Worm (Caenorhabditis elegans) whole organism, young adult: ENCODE results near the gene F25F2.1.

Source experiments
- C06A6.2 ChIP-seq: fragments of 200-800 bp; sonication (Bioruptor generic); conservative IDR thresholded peaks from 2 replicates; pipeline ENCODE4 v1.3.6; 2022; ENCODE audit warnings: missing genetic modification characterization, missing compliant biosample characterization
- C17E4.6 ChIP-seq: fragments of 200-800 bp; sonication (Bioruptor generic); IDR thresholded peaks from 2 replicates; pipeline ENCODE4 v1.3.6; 2022; ENCODE audit warnings: missing genetic modification reagents, missing genetic modification characterization, missing compliant biosample characterization
- D2030.7 ChIP-seq: fragments of 200-800 bp; sonication (Bioruptor generic); IDR thresholded peaks from 2 replicates; pipeline ENCODE4 v1.3.6; 2022; ENCODE audit warnings: missing genetic modification reagents, missing genetic modification characterization, missing compliant biosample characterization
- F33H1.4 ChIP-seq: fragments of 200-800 bp; sonication (Bioruptor generic); IDR thresholded peaks from 2 replicates; pipeline ENCODE4 v1.3.6; 2022; ENCODE audit warnings: missing genetic modification reagents, missing genetic modification characterization, missing compliant biosample characterization
- F49E8.2 ChIP-seq: sonication (generic microtip); optimal IDR thresholded peaks from 3 replicates; lab custom pipeline; 2017; ENCODE audit warnings: missing genetic modification characterization, mild to moderate bottlenecking, missing compliant biosample characterization, antibody characterized with exemption, moderate library complexity; ENCODE audit not compliant: insufficient read depth
- F52B5.7 ChIP-seq: sonication (generic microtip); optimal IDR thresholded peaks from 2 replicates; lab custom pipeline; 2016; ENCODE audit warnings: mild to moderate bottlenecking, missing genetic modification characterization, missing compliant biosample characterization
- F57C9.4 ChIP-seq: sonication (generic microtip); optimal IDR thresholded peaks from 2 replicates; lab custom pipeline; 2017; ENCODE audit warnings: mild to moderate bottlenecking, missing genetic modification characterization, missing compliant biosample characterization
- K11D2.4 ChIP-seq: fragments of 200-800 bp; sonication (Bioruptor generic); IDR thresholded peaks from 2 replicates; pipeline ENCODE4 v1.3.6; 2022; ENCODE audit warnings: missing genetic modification reagents, missing genetic modification characterization, missing compliant biosample characterization
- Y56A3A.18 ChIP-seq: fragments of 200-800 bp; sonication (Bioruptor generic); IDR thresholded peaks from 2 replicates; pipeline ENCODE4 v1.3.6; 2022; ENCODE audit warnings: missing genetic modification reagents, missing genetic modification characterization, missing compliant biosample characterization
- Y95B8A.8 ChIP-seq: fragments of 200-800 bp; sonication (Bioruptor generic); IDR thresholded peaks from 2 replicates; pipeline ENCODE4 v1.3.6; 2022; ENCODE audit warnings: missing genetic modification reagents, missing genetic modification characterization, missing compliant biosample characterization
- akir-1 ChIP-seq: fragments of 200-800 bp; sonication (Bioruptor generic); optimal IDR thresholded peaks from 2 replicates; lab custom pipeline; 2018; ENCODE audit warnings: mild to moderate bottlenecking, missing genetic modification characterization, moderate library complexity, missing compliant biosample characterization
- athp-1 ChIP-seq: sonication (generic microtip); optimal IDR thresholded peaks from 2 replicates; lab custom pipeline; 2017; ENCODE audit warnings: mild to moderate bottlenecking, missing genetic modification characterization, missing compliant biosample characterization
- attf-5 ChIP-seq: fragments of 200-800 bp; sonication (Bioruptor generic); optimal IDR thresholded peaks from 2 replicates; lab custom pipeline; 2018; ENCODE audit warnings: mild to moderate bottlenecking, missing genetic modification characterization, missing compliant biosample characterization
- attf-6 ChIP-seq: fragments of 200-800 bp; sonication (Bioruptor generic); IDR thresholded peaks from 2 replicates; pipeline ENCODE4 v1.3.6; 2022; ENCODE audit warnings: missing genetic modification reagents, missing genetic modification characterization, missing compliant biosample characterization
- bed-2 ChIP-seq: fragments of 200-800 bp; sonication (Bioruptor generic); IDR thresholded peaks from 2 replicates; pipeline ENCODE4 v1.3.6; 2022; ENCODE audit warnings: missing genetic modification reagents, missing genetic modification characterization, missing compliant biosample characterization
- cebp-2 ChIP-seq: fragments of 200-800 bp; sonication (Bioruptor generic); IDR thresholded peaks from 2 replicates; pipeline ENCODE4 v1.3.6; 2022; ENCODE audit warnings: missing genetic modification characterization, missing compliant biosample characterization
- ceh-27 ChIP-seq: fragments of 200-800 bp; sonication (Bioruptor generic); optimal IDR thresholded peaks from 2 replicates; lab custom pipeline; 2018; ENCODE audit warnings: mild to moderate bottlenecking, missing genetic modification characterization, moderate library complexity, missing compliant biosample characterization
- ceh-40 ChIP-seq: fragments of 200-800 bp; sonication (Bioruptor generic); IDR thresholded peaks from 2 replicates; pipeline ENCODE4 v1.3.6; 2022; ENCODE audit warnings: missing genetic modification characterization, missing compliant biosample characterization
- dpl-1 ChIP-seq: fragments of 150-350 bp; optimal IDR thresholded peaks from 2 replicates; lab custom pipeline; 2014; ENCODE audit warnings: missing biosample characterization, missing genetic modification reagents, missing genetic modification characterization
- efl-1 ChIP-seq: fragments of 150-350 bp; optimal IDR thresholded peaks from 2 replicates; lab custom pipeline; 2014; ENCODE audit warnings: missing biosample characterization, missing genetic modification reagents, missing genetic modification characterization
- fkh-3 ChIP-seq: sonication (generic microtip); optimal IDR thresholded peaks from 2 replicates; lab custom pipeline; 2016; ENCODE audit warnings: mild to moderate bottlenecking, missing genetic modification characterization, missing compliant biosample characterization
- hrde-1 ChIP-seq: sonication (generic microtip); optimal IDR thresholded peaks from 2 replicates; lab custom pipeline; 2016; ENCODE audit warnings: missing genetic modification characterization, mild to moderate bottlenecking, missing compliant biosample characterization, moderate library complexity, missing genotype, missing genetic modification reagents, borderline replicate concordance
- lin-26 ChIP-seq: fragments of 200-800 bp; sonication (Bioruptor generic); IDR thresholded peaks from 2 replicates; pipeline ENCODE4 v1.3.6; 2022; ENCODE audit warnings: missing genetic modification reagents, missing genetic modification characterization, missing compliant biosample characterization
- lin-54 ChIP-seq: fragments of 200-800 bp; sonication (Bioruptor generic); optimal IDR thresholded peaks from 2 replicates; lab custom pipeline; 2018; ENCODE audit warnings: mild to moderate bottlenecking, missing genetic modification characterization, missing compliant biosample characterization
- lsl-1 ChIP-seq: fragments of 200-800 bp; sonication (Bioruptor generic); optimal IDR thresholded peaks from 2 replicates; lab custom pipeline; 2018; ENCODE audit warnings: mild to moderate bottlenecking, missing genetic modification characterization, moderate library complexity, missing compliant biosample characterization
- madf-3 ChIP-seq: fragments of 200-800 bp; sonication (Bioruptor generic); IDR thresholded peaks from 2 replicates; pipeline ENCODE4 v1.3.6; 2022; ENCODE audit warnings: missing genetic modification reagents, missing genetic modification characterization, missing compliant biosample characterization
- madf-6 ChIP-seq: fragments of 200-800 bp; sonication (Bioruptor generic); IDR thresholded peaks from 2 replicates; pipeline ENCODE4 v1.3.6; 2022; ENCODE audit warnings: missing genetic modification reagents, missing genetic modification characterization, missing compliant biosample characterization
- madf-8 ChIP-seq: fragments of 200-800 bp; sonication (Bioruptor generic); conservative IDR thresholded peaks from 2 replicates; pipeline ENCODE4 v1.3.6; 2022; ENCODE audit warnings: missing genetic modification reagents, missing genetic modification characterization, missing compliant biosample characterization
- mcd-1 ChIP-seq: fragments of 200-800 bp; sonication (Bioruptor generic); IDR thresholded peaks from 2 replicates; pipeline ENCODE4 v1.3.6; 2022; ENCODE audit warnings: missing genetic modification reagents, missing genetic modification characterization, missing compliant biosample characterization
- mel-28 ChIP-seq: sonication (generic microtip); optimal IDR thresholded peaks from 2 replicates; lab custom pipeline; 2016; ENCODE audit warnings: borderline replicate concordance, mild to moderate bottlenecking, missing genetic modification characterization, missing compliant biosample characterization
- nfya-2 ChIP-seq: fragments of 200-800 bp; sonication (Bioruptor generic); IDR thresholded peaks from 2 replicates; pipeline ENCODE4 v1.3.6; 2022; ENCODE audit warnings: missing genetic modification reagents, missing genetic modification characterization, missing compliant biosample characterization
- nfyb-1 ChIP-seq: fragments of 200-800 bp; sonication (Bioruptor generic); IDR thresholded peaks from 2 replicates; pipeline ENCODE4 v1.3.6; 2022; ENCODE audit warnings: missing genetic modification reagents, missing genetic modification characterization, missing compliant biosample characterization
- nhr-27 ChIP-seq: fragments of 200-800 bp; sonication (Bioruptor generic); optimal IDR thresholded peaks from 2 replicates; lab custom pipeline; 2018; ENCODE audit warnings: mild to moderate bottlenecking, missing genetic modification characterization, moderate library complexity, missing compliant biosample characterization
- nhr-80 ChIP-seq: sonication (generic microtip); optimal IDR thresholded peaks from 2 replicates; lab custom pipeline; 2016; ENCODE audit warnings: missing genetic modification characterization, missing compliant biosample characterization
- nhr-90 ChIP-seq: sonication (generic microtip); optimal IDR thresholded peaks from 2 replicates; lab custom pipeline; 2016; ENCODE audit warnings: missing genotype, mild to moderate bottlenecking, missing genetic modification characterization, missing compliant biosample characterization
- snpc-1.1 ChIP-seq: sonication (generic microtip); optimal IDR thresholded peaks from 2 replicates; lab custom pipeline; 2017; ENCODE audit warnings: missing genetic modification characterization, mild to moderate bottlenecking, missing compliant biosample characterization, antibody characterized with exemption, moderate library complexity, missing genotype, missing genetic modification reagents; ENCODE audit not compliant: insufficient read depth
- snpc-3.4 ChIP-seq: sonication (generic microtip); optimal IDR thresholded peaks from 2 replicates; lab custom pipeline; 2017; ENCODE audit warnings: missing genetic modification characterization, mild to moderate bottlenecking, missing compliant biosample characterization, antibody characterized with exemption, moderate library complexity, missing genotype, missing genetic modification reagents
- tbp1 ChIP-seq: fragments of 200-800 bp; sonication (Bioruptor generic); optimal IDR thresholded peaks from 2 replicates; lab custom pipeline; 2018; ENCODE audit warnings: mild to moderate bottlenecking, missing genetic modification characterization, missing compliant biosample characterization
- unc-130 ChIP-seq: sonication (generic microtip); optimal IDR thresholded peaks from 2 replicates; lab custom pipeline; 2016; ENCODE audit warnings: missing genetic modification reagents, missing genetic modification characterization, missing compliant biosample characterization
- xnd-1 ChIP-seq: sonication (generic microtip); optimal IDR thresholded peaks from 2 replicates; lab custom pipeline; 2016; ENCODE audit warnings: missing genotype, missing genetic modification reagents, missing genetic modification characterization, missing compliant biosample characterization
- zim-3 ChIP-seq: sonication (generic microtip); optimal IDR thresholded peaks from 2 replicates; lab custom pipeline; 2017; ENCODE audit warnings: mild to moderate bottlenecking, missing genetic modification characterization, moderate library complexity, missing compliant biosample characterization
- ztf-18 ChIP-seq: sonication (generic microtip); optimal IDR thresholded peaks from 2 replicates; lab custom pipeline; 2016; ENCODE audit warnings: missing genotype, mild to moderate bottlenecking, missing genetic modification characterization, missing compliant biosample characterization
- ztf-22 ChIP-seq: fragments of 200-800 bp; sonication (Bioruptor generic); optimal IDR thresholded peaks from 2 replicates; lab custom pipeline; 2018; ENCODE audit warnings: mild to moderate bottlenecking, missing genetic modification characterization, moderate library complexity, missing compliant biosample characterization
- ztf-26 ChIP-seq: sonication (generic microtip); optimal IDR thresholded peaks from 2 replicates; lab custom pipeline; 2017; ENCODE audit warnings: missing genetic modification characterization, missing compliant biosample characterization

The F25F2.1 gene

DNA sequence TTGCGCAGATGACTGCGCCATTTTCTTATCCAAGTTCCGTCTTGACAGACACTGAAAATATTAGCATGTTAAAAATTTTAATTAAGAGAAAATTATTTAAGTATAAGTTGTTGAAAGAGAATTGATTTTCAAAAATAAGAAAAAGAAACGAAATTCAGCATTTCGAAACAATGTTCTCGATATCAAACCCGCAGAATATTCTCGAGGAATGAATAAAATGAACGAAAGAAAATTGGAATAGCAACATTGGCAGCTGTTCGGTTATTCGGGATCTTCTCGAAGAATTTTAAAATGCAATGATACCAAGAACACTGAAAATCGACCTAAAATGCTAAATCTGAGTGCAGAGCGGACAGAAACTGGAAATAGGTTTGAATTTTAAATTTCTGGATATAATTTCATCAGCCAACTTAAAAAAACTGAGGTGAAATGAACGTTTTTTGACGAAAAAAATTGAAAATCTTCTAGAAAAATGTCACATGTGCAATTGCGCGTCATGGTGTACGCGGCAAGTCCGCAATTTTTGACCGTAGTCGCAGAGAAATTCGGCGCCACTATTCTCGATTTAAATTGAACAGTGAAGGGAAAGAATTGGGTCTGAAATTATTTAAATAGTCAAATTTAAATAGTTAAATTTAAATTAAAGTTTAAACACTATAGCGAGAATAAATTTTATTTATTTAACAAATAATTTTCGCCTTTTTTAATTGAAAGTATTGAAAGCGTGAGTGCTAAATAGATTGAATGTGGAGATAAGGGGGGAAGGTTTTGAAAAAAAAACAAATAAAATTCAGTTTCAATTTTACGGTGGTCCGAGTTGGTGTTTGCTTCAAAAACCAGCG is at the start of gene F25F2.1, which contains the start of gene cct-5 (continued):
- TF ChIP-seq dpl-1 (GFP tag; lab: Kevin White, UChicago) (peak; percentile 96), attf-5 (peak; percentile 59), tbp1 (GFP tag; lab: Kevin White, UChicago) (peak; percentile 70), D2030.7 (GFP tag; lab: Robert Waterston, UW) (peak; percentile 92), ceh-40 (no peak), F33H1.4 (GFP tag; lab: Robert Waterston, UW) (peak; percentile 81), mel-28 (tag; lab: Kevin White, UChicago) (no peak), xnd-1 (tag; lab: Kevin White, UChicago) (peak; percentile 82), C17E4.6 (GFP tag; lab: Robert Waterston, UW) (peak; percentile 61; the same call in 1 of the 2 replicates), ztf-22 (GFP tag; lab: Kevin White, UChicago) (no peak), attf-6 (GFP tag; lab: Robert Waterston, UW) (0 out of 2 replicates have a peak, but pooled peaks have one; percentile 45), athp-1 (tag; lab: Kevin White, UChicago) (peak; percentile 77), F49E8.2 (tag; lab: Kevin White, UChicago) (peak; percentile 72), lin-54 (GFP tag; lab: Kevin White, UChicago) (peak; percentile 95), madf-8 (GFP tag; lab: Robert Waterston, UW) (peak; percentile 97), lin-26 (no peak), nfyb-1 (GFP tag; lab: Robert Waterston, UW) (0 out of 2 replicates have a peak, but pooled peaks have one; percentile 51), lsl-1 (peak; percentile 94), efl-1 (peak; percentile 97)
- TF ChIP-seq, all 124 proteins: peak for 43

DNA sequence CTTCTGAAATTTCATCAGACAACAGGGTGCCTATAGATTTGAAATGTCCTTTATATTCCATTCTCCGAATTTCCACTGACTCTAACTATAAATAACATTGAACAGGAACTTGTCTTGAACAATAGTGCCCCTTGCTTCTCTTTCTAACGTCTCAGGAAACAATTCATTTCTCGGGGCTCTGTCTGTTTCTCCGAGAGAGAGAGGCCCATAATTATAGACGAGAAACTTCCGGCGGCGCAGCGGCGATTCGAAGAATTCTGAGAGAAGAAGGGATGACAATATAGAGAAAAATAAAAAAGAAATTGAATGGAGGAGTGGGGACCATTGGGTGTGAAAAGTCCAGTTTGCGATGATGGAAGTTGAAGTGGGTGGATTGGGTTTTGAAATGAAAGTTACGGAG is 48.4 kb upstream of the F25F2.1 start:
- no peak for TF ChIP-seq ztf-18
- no peak for TF ChIP-seq snpc-1.1 (tag; lab: Kevin White, UChicago)
- TF ChIP-seq bed-2 (GFP tag; lab: Robert Waterston, UW): no peak
- TF ChIP-seq nhr-80 (tag; lab: Kevin White, UChicago): no peak
- no peak for TF ChIP-seq madf-3 (GFP tag; lab: Robert Waterston, UW)

- TF ChIP-seq mcd-1 (no peak), ceh-40 (no peak), cebp-2 (GFP tag; lab: Robert Waterston, UW) (no peak), F57C9.4 (tag; lab: Kevin White, UChicago) (no peak), fkh-3 (no peak), Y56A3A.18 (no peak), K11D2.4 (GFP tag; lab: Robert Waterston, UW) (no peak), madf-6 (GFP tag; lab: Robert Waterston, UW) (no peak), nhr-27 (tag; lab: Kevin White, UChicago) (no peak), Y95B8A.8 (GFP tag; lab: Robert Waterston, UW) (no peak)
Measured at ce11 chrIII:4461337-4461736, 47.3 kb upstream of the F25F2.1 start.

ce11 chrIII:4467277-4467676 is 41.4 kb upstream of the F25F2.1 start, which contains the start of gene ndg-4:
Gene ndg-4 (minus strand): TSS chrIII:4467377.
- no peak for TF ChIP-seq akir-1 (GFP tag; lab: Kevin White, UChicago)
- no peak for TF ChIP-seq nfya-2
- no peak for TF ChIP-seq ztf-26 (tag; lab: Kevin White, UChicago)
- TF ChIP-seq zim-3 (tag; lab: Kevin White, UChicago): no peak
- TF ChIP-seq ceh-27: no peak
- no peak for TF ChIP-seq nhr-90 (tag; lab: Kevin White, UChicago)
- TF ChIP-seq unc-130 (GFP tag; lab: Kevin White, UChicago): no peak
- TF ChIP-seq F52B5.7 (tag; lab: Kevin White, UChicago): no peak
- no peak for TF ChIP-seq snpc-3.4
- TF ChIP-seq snpc-1.1 (tag; lab: Kevin White, UChicago): no peak
- no peak for TF ChIP-seq hrde-1 (tag; lab: Kevin White, UChicago)
- no peak for TF ChIP-seq attf-6 (GFP tag; lab: Robert Waterston, UW)
- TF ChIP-seq lsl-1: no peak
- TF ChIP-seq C06A6.2 (GFP tag; lab: Robert Waterston, UW): no peak
